Worm (Caenorhabditis elegans) whole organism, early embryonic: ENCODE results near the gene fln-1.

Experiments used
- B0310.2 ChIP-seq: sonication (generic microtip); optimal IDR thresholded peaks from 2 replicates; lab custom pipeline; 2016; ENCODE audit warnings: mild to moderate bottlenecking, missing genetic modification characterization, missing compliant biosample characterization
- F13C5.2 ChIP-seq: sonication (generic microtip); optimal IDR thresholded peaks from 2 replicates; lab custom pipeline; 2017; ENCODE audit warnings: mild to moderate bottlenecking, missing genetic modification characterization, inconsistent platforms, missing compliant biosample characterization
- aly-1 ChIP-seq: sonication (generic microtip); optimal IDR thresholded peaks from 2 replicates; lab custom pipeline; 2016; ENCODE audit warnings: missing genetic modification characterization, missing compliant biosample characterization
- ama-1 ChIP-seq: fragments of 150-350 bp; optimal IDR thresholded peaks from 2 replicates; lab custom pipeline; 2014
- ceh-13 ChIP-seq: fragments of 200-800 bp; sonication (Bioruptor generic); optimal IDR thresholded peaks from 2 replicates; lab custom pipeline; 2018; ENCODE audit warnings: mild to moderate bottlenecking, missing genetic modification characterization, missing compliant biosample characterization
- ceh-36 ChIP-seq: sonication (generic microtip); optimal IDR thresholded peaks from 2 replicates; lab custom pipeline; 2016; ENCODE audit warnings: missing genetic modification characterization, inconsistent platforms, missing compliant biosample characterization
- ets-7 ChIP-seq: sonication (generic microtip); optimal IDR thresholded peaks from 2 replicates; lab custom pipeline; 2016; ENCODE audit warnings: missing genotype, missing genetic modification characterization, missing compliant biosample characterization
- flt-1 ChIP-seq: fragments of 200-800 bp; sonication (Bioruptor generic); IDR thresholded peaks from 2 replicates; pipeline ENCODE4 v1.3.6; 2022; ENCODE audit warnings: missing genetic modification characterization, missing compliant biosample characterization
- hmbx-1 ChIP-seq: sonication (generic microtip); optimal IDR thresholded peaks from 2 replicates; lab custom pipeline; 2016; ENCODE audit warnings: mild to moderate bottlenecking, missing genetic modification characterization, missing compliant biosample characterization
- hmg-4 ChIP-seq: fragments of 200-800 bp; sonication (Bioruptor generic); optimal IDR thresholded peaks from 2 replicates; lab custom pipeline; 2018; ENCODE audit warnings: mild to moderate bottlenecking, missing genetic modification characterization, missing compliant biosample characterization
- hnd-1 ChIP-seq: sonication (generic microtip); optimal IDR thresholded peaks from 2 replicates; lab custom pipeline; 2016; ENCODE audit warnings: missing genetic modification characterization, missing compliant biosample characterization
- pes-1 ChIP-seq: fragments of 200-800 bp; sonication (Bioruptor generic); IDR thresholded peaks from 2 replicates; pipeline ENCODE4 v1.3.6; 2022; ENCODE audit warnings: missing genetic modification reagents, missing genetic modification characterization, missing compliant biosample characterization
- scrt-1 ChIP-seq: fragments of 200-800 bp; sonication (Bioruptor generic); IDR thresholded peaks from 2 replicates; pipeline ENCODE4 v1.3.6; 2022; ENCODE audit warnings: missing genetic modification characterization, missing compliant biosample characterization
- sea-1 ChIP-seq: fragments of 200-800 bp; sonication (Bioruptor generic); conservative IDR thresholded peaks from 2 replicates; pipeline ENCODE4 v1.3.6; 2022; ENCODE audit warnings: missing genetic modification characterization, missing compliant biosample characterization
- tbx-11 ChIP-seq: fragments of 200-800 bp; sonication (Bioruptor generic); IDR thresholded peaks from 2 replicates; pipeline ENCODE4 v1.3.6; 2022; ENCODE audit warnings: missing genetic modification characterization, missing compliant biosample characterization
- tbx-37 ChIP-seq: fragments of 200-800 bp; sonication (Bioruptor generic); conservative IDR thresholded peaks from 2 replicates; pipeline ENCODE4 v1.3.6; 2022; ENCODE audit warnings: missing genetic modification reagents, missing genetic modification characterization, missing compliant biosample characterization
- tra-4 ChIP-seq: sonication (generic microtip); optimal IDR thresholded peaks from 2 replicates; lab custom pipeline; 2017; ENCODE audit warnings: missing genetic modification characterization, missing compliant biosample characterization

fln-1 gene

ce11 chrIV:373963-374362 is 1.9 kb downstream of the fln-1 start:
- no peak for TF ChIP-seq tbx-37
- no peak for TF ChIP-seq hmg-4

- TF ChIP-seq F13C5.2 = peak; percentile 22
- TF ChIP-seq sea-1 (GFP tag; lab: Robert Waterston, UW) = no peak
Measured at ce11 chrIV:372146-372789, 3.5 kb downstream of the fln-1 start.

- TF ChIP-seq ceh-36 (no peak), scrt-1 (no peak), aly-1 (no peak), hmbx-1 (tag; lab: Kevin White, UChicago) (no peak), hmg-4 (no peak), F13C5.2 (no peak), sea-1 (GFP tag; lab: Robert Waterston, UW) (no peak), tbx-11 (GFP tag; lab: Robert Waterston, UW) (no peak), tbx-37 (no peak), pes-1 (no peak), B0310.2 (no peak), hnd-1 (tag; lab: Kevin White, UChicago) (no peak), ets-7 (tag; lab: Kevin White, UChicago) (no peak), flt-1 (GFP tag; lab: Robert Waterston, UW) (no peak), ama-1 (lab: Kevin White, UChicago) (no peak), ceh-13 (GFP tag; lab: Kevin White, UChicago) (no peak), tra-4 (tag; lab: Kevin White, UChicago) (no peak)
Measured at ce11 chrIV:366406-366805, 9.4 kb downstream of the fln-1 start.

ce11 chrIV:364983-365382 is 10.8 kb downstream of the fln-1 start:
- TF ChIP-seq ets-7 (tag; lab: Kevin White, UChicago) (no peak), ceh-13 (GFP tag; lab: Kevin White, UChicago) (no peak)

- TF ChIP-seq tbx-37 = no peak
- TF ChIP-seq hmg-4 = no peak
- no peak for TF ChIP-seq ama-1 (lab: Kevin White, UChicago)
- no peak for TF ChIP-seq B0310.2
- no peak for TF ChIP-seq F13C5.2
- no peak for TF ChIP-seq hnd-1 (tag; lab: Kevin White, UChicago)
- no peak for TF ChIP-seq ceh-36
- TF ChIP-seq scrt-1 = no peak
- TF ChIP-seq flt-1 (GFP tag; lab: Robert Waterston, UW) = no peak
- no peak for TF ChIP-seq hmbx-1 (tag; lab: Kevin White, UChicago)
- no peak for TF ChIP-seq sea-1 (GFP tag; lab: Robert Waterston, UW)
- TF ChIP-seq pes-1 = no peak
- no peak for TF ChIP-seq tra-4 (tag; lab: Kevin White, UChicago)
- no peak for TF ChIP-seq aly-1
- no peak for TF ChIP-seq tbx-11 (GFP tag; lab: Robert Waterston, UW)
- no peak for TF ChIP-seq ets-7 (tag; lab: Kevin White, UChicago)
- no peak for TF ChIP-seq ceh-13 (GFP tag; lab: Kevin White, UChicago)
Measured at ce11 chrIV:343279-343678, 32.5 kb downstream of the fln-1 start.

- no peak for TF ChIP-seq hmg-4
- TF ChIP-seq hmbx-1 (tag; lab: Kevin White, UChicago) = no peak
- TF ChIP-seq hnd-1 (tag; lab: Kevin White, UChicago) = no peak
- TF ChIP-seq ets-7 (tag; lab: Kevin White, UChicago) = no peak
- TF ChIP-seq ama-1 (lab: Kevin White, UChicago) = no peak
- TF ChIP-seq tbx-11 (GFP tag; lab: Robert Waterston, UW) = no peak
- TF ChIP-seq ceh-13 (GFP tag; lab: Kevin White, UChicago) = no peak
- TF ChIP-seq ceh-36 = no peak
- TF ChIP-seq sea-1 (GFP tag; lab: Robert Waterston, UW) = no peak
Measured at ce11 chrIV:339508-339907, 36.3 kb downstream of the fln-1 start, which contains the start of gene cdh-8. TSS of gene cdh-8 (plus strand) at chrIV:339808.

- TF ChIP-seq ama-1 (lab: Kevin White, UChicago) = no peak
- no peak for TF ChIP-seq ceh-13 (GFP tag; lab: Kevin White, UChicago)
- no peak for TF ChIP-seq scrt-1
- no peak for TF ChIP-seq flt-1 (GFP tag; lab: Robert Waterston, UW)
Measured at ce11 chrIV:338192-338831, 37.5 kb downstream of the fln-1 start.

- no peak for TF ChIP-seq hmbx-1 (tag; lab: Kevin White, UChicago)
- TF ChIP-seq scrt-1 = no peak
- TF ChIP-seq F13C5.2 = no peak
- TF ChIP-seq hnd-1 (tag; lab: Kevin White, UChicago) = no peak
- no peak for TF ChIP-seq ets-7 (tag; lab: Kevin White, UChicago)
- TF ChIP-seq aly-1 = no peak
- no peak for TF ChIP-seq flt-1 (GFP tag; lab: Robert Waterston, UW)
- TF ChIP-seq ama-1 (lab: Kevin White, UChicago) = no peak
- no peak for TF ChIP-seq tra-4 (tag; lab: Kevin White, UChicago)
- TF ChIP-seq ceh-36 = no peak
- TF ChIP-seq pes-1 = no peak
- no peak for TF ChIP-seq sea-1 (GFP tag; lab: Robert Waterston, UW)
- no peak for TF ChIP-seq tbx-37
- TF ChIP-seq hmg-4 = no peak
- TF ChIP-seq ceh-13 (GFP tag; lab: Kevin White, UChicago) = no peak
- no peak for TF ChIP-seq B0310.2
- no peak for TF ChIP-seq tbx-11 (GFP tag; lab: Robert Waterston, UW)
Measured at ce11 chrIV:337128-337646, 38.6 kb downstream of the fln-1 start, which contains the start of gene pxmp-4. TSS of gene pxmp-4 (minus strand) at chrIV:337178.
